Fruit fly (Drosophila melanogaster) whole organism, embryonic: Measurements from ENCODE around the gene Or65a.

Source experiments
- CG13894 ChIP-seq: fragments of 200-800 bp; sonication (Bioruptor generic); optimal IDR thresholded peaks from 3 replicates; lab custom pipeline; 2018; ENCODE audit warnings: missing biosample characterization, mild to moderate bottlenecking, missing genetic modification characterization, moderate library complexity
- CG14710 ChIP-seq: fragments of 200-800 bp; sonication (Bioruptor generic); optimal IDR thresholded peaks from 3 replicates; lab custom pipeline; 2019; ENCODE audit warnings: missing biosample characterization, mild to moderate bottlenecking, missing genetic modification characterization, moderate library complexity
- CG17912 ChIP-seq: fragments of 200-800 bp; sonication (Bioruptor generic); optimal IDR thresholded peaks from 2 replicates; lab custom pipeline; 2018; ENCODE audit warnings: missing biosample characterization, mild to moderate bottlenecking, missing genetic modification characterization
- CG6689 ChIP-seq: fragments of 200-800 bp; sonication (Bioruptor generic); IDR thresholded peaks from 2 replicates; pipeline ENCODE4 v1.3.6; 2022; ENCODE audit warnings: missing biosample characterization, missing genetic modification characterization
- HmgD ChIP-seq: fragments of 200-800 bp; sonication (Bioruptor generic); optimal IDR thresholded peaks from 3 replicates; lab custom pipeline; 2016; ENCODE audit warnings: missing biosample characterization, missing genetic modification characterization
- Nf-YB ChIP-seq: fragments of 200-800 bp; sonication (Bioruptor generic); optimal IDR thresholded peaks from 3 replicates; lab custom pipeline; 2019; ENCODE audit warnings: missing biosample characterization, mild to moderate bottlenecking, missing genetic modification characterization, moderate library complexity
- ab ChIP-seq: fragments of 200-800 bp; sonication (Bioruptor generic); optimal IDR thresholded peaks from 2 replicates; lab custom pipeline; 2016; ENCODE audit warnings: missing biosample characterization, missing genetic modification characterization
- caup ChIP-seq: fragments of 200-800 bp; sonication (Bioruptor generic); optimal IDR thresholded peaks from 3 replicates; lab custom pipeline; 2017; ENCODE audit warnings: missing biosample characterization, mild to moderate bottlenecking, missing genetic modification characterization, moderate library complexity; ENCODE audit not compliant: severe bottlenecking
- fu2 ChIP-seq: fragments of 200-800 bp; sonication (Bioruptor generic); optimal IDR thresholded peaks from 2 replicates; lab custom pipeline; 2016; ENCODE audit warnings: missing biosample characterization, missing genetic modification characterization

DNA sequence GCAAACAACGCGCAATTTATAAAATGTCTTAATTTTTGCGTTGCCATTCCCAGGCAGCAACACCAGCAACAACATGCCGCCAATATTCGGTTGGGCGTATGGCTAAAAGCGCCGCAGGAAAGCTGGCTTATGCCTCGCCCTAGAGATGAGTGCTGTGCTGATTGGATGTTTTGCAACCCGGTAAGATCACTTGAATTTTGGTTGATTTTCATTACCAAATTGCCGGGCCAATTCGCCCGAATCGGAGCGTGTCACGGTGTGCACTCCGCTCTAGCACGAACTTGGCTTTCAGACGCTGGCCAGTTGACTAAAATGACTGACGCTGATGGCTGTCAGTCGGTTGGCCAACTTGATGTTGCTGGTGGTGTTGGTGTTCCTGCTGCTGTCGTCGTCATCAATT, 35.0 kb upstream of the Or65a start:
- TF ChIP-seq HmgD (no peak), CG13894 (tag; lab: Kevin White, UChicago) (no peak), ab (GFP tag; lab: Kevin White, UChicago) (no peak), fu2 (GFP tag; lab: Kevin White, UChicago) (no peak), CG14710 (no peak), CG6689 (GFP tag; lab: Robert Waterston, UW) (no peak), CG17912 (GFP tag; lab: Kevin White, UChicago) (no peak), caup (GFP tag; lab: Kevin White, UChicago) (no peak), Nf-YB (GFP tag; lab: Kevin White, UChicago) (no peak)
